Fruit fly (Drosophila melanogaster) whole organism, embryonic: ENCODE measurements around the gene TTLL4B.
A peak's percentile ranks its signal among the peaks of the same experiment; 100 is the strongest.

Source experiments
- Adf1 ChIP-seq: fragments of 200-800 bp; sonication (Bioruptor generic); IDR thresholded peaks from 2 replicates; pipeline ENCODE4 v1.3.6; 2022; ENCODE audit warnings: missing biosample characterization, missing genetic modification characterization
- Aef1 ChIP-seq: fragments of 200-800 bp; sonication (Bioruptor generic); IDR thresholded peaks from 3 replicates; pipeline ENCODE4 v1.3.6; 2022; ENCODE audit warnings: missing biosample characterization, missing genetic modification characterization
- CG12155 ChIP-seq: fragments of 200-800 bp; sonication (Bioruptor generic); optimal IDR thresholded peaks from 3 replicates; lab custom pipeline; 2016; ENCODE audit warnings: missing biosample characterization, missing genetic modification characterization
- CG12942 ChIP-seq: fragments of 200-800 bp; sonication (Bioruptor generic); optimal IDR thresholded peaks from 3 replicates; lab custom pipeline; 2016; ENCODE audit warnings: missing biosample characterization, missing genetic modification characterization
- CG14014 ChIP-seq: fragments of 200-800 bp; sonication (Bioruptor generic); IDR thresholded peaks from 2 replicates; pipeline ENCODE4 v1.3.6; 2022; ENCODE audit warnings: missing biosample characterization, missing genetic modification characterization
- CG14667 ChIP-seq: fragments of 200-800 bp; sonication (Bioruptor generic); IDR thresholded peaks from 2 replicates; pipeline ENCODE4 v1.3.6; 2022; ENCODE audit warnings: missing biosample characterization, missing genetic modification characterization
- CG15011 ChIP-seq: fragments of 200-800 bp; sonication (Bioruptor generic); optimal IDR thresholded peaks from 3 replicates; lab custom pipeline; 2018; ENCODE audit warnings: missing biosample characterization, mild to moderate bottlenecking, missing genetic modification characterization
- CG15514 ChIP-seq: fragments of 200-800 bp; sonication (Bioruptor generic); optimal IDR thresholded peaks from 3 replicates; lab custom pipeline; 2017; ENCODE audit warnings: missing biosample characterization, missing genetic modification characterization, mild to moderate bottlenecking, moderate library complexity, missing genetic modification reagents
- CG16815 ChIP-seq: fragments of 200-800 bp; sonication (Bioruptor generic); optimal IDR thresholded peaks from 3 replicates; lab custom pipeline; 2017; ENCODE audit warnings: missing biosample characterization, mild to moderate bottlenecking, missing genetic modification characterization
- CG17361 ChIP-seq: fragments of 200-800 bp; sonication (Bioruptor generic); IDR thresholded peaks from 3 replicates; pipeline ENCODE4 v1.3.6; 2022; ENCODE audit warnings: missing biosample characterization, missing genetic modification characterization
- CG17829 ChIP-seq: fragments of 200-800 bp; optimal IDR thresholded peaks from 2 replicates; lab custom pipeline; 2019; ENCODE audit warnings: missing biosample characterization, mild to moderate bottlenecking, missing genetic modification characterization, moderate library complexity
- CG30020 ChIP-seq: fragments of 200-800 bp; optimal IDR thresholded peaks from 2 replicates; lab custom pipeline; 2019; ENCODE audit warnings: missing biosample characterization, mild to moderate bottlenecking, missing genetic modification characterization, moderate library complexity
- CG31224 ChIP-seq: fragments of 200-800 bp; sonication (Bioruptor generic); IDR thresholded peaks from 2 replicates; pipeline ENCODE4 v1.3.6; 2022; ENCODE audit warnings: missing biosample characterization, missing genetic modification characterization
- CG31441 ChIP-seq: fragments of 200-800 bp; sonication (Bioruptor generic); IDR thresholded peaks from 2 replicates; pipeline ENCODE4 v1.3.6; 2022; ENCODE audit warnings: missing biosample characterization, missing genetic modification characterization
- CG3847 ChIP-seq: fragments of 200-800 bp; sonication (Bioruptor generic); IDR thresholded peaks from 2 replicates; pipeline ENCODE4 v1.3.6; 2022; ENCODE audit warnings: missing biosample characterization, missing genetic modification characterization
- CG5180 ChIP-seq: fragments of 200-800 bp; sonication (Bioruptor generic); optimal IDR thresholded peaks from 3 replicates; lab custom pipeline; 2017; ENCODE audit warnings: missing biosample characterization, missing genetic modification characterization, mild to moderate bottlenecking, moderate library complexity, missing genetic modification reagents
- CG7987 ChIP-seq: fragments of 200-800 bp; sonication (Bioruptor generic); optimal IDR thresholded peaks from 2 replicates; lab custom pipeline; 2018; ENCODE audit warnings: missing biosample characterization, mild to moderate bottlenecking, missing genetic modification characterization, moderate library complexity
- CG9727 ChIP-seq: fragments of 200-800 bp; sonication (Bioruptor generic); optimal IDR thresholded peaks from 3 replicates; lab custom pipeline; 2017; ENCODE audit warnings: missing biosample characterization, mild to moderate bottlenecking, missing genetic modification characterization
- CG9797 ChIP-seq: fragments of 200-800 bp; sonication (Bioruptor generic); optimal IDR thresholded peaks from 3 replicates; lab custom pipeline; 2018; ENCODE audit warnings: missing biosample characterization, mild to moderate bottlenecking, missing genetic modification characterization
- CG9817 ChIP-seq: fragments of 200-800 bp; sonication (Bioruptor generic); optimal IDR thresholded peaks from 2 replicates; lab custom pipeline; 2018; ENCODE audit warnings: missing biosample characterization, mild to moderate bottlenecking, missing genetic modification characterization, moderate library complexity
- Dek ChIP-seq: fragments of 200-800 bp; sonication (Bioruptor generic); optimal IDR thresholded peaks from 3 replicates; lab custom pipeline; 2019; ENCODE audit warnings: missing biosample characterization, mild to moderate bottlenecking, missing genetic modification characterization, moderate library complexity
- Drgx ChIP-seq: fragments of 200-800 bp; sonication (Bioruptor generic); IDR thresholded peaks from 2 replicates; pipeline ENCODE4 v1.3.6; 2022; ENCODE audit warnings: missing biosample characterization, missing genetic modification characterization
- GATAe ChIP-seq: fragments of 200-800 bp; sonication (Bioruptor generic); conservative IDR thresholded peaks from 2 replicates; pipeline ENCODE4 v1.3.6; 2022; ENCODE audit warnings: missing biosample characterization, missing genetic modification characterization
- H15 ChIP-seq: fragments of 200-800 bp; sonication (Bioruptor generic); IDR thresholded peaks from 3 replicates; pipeline ENCODE4 v1.3.6; 2022; ENCODE audit warnings: missing biosample characterization, missing genetic modification characterization
- HLH4C ChIP-seq: fragments of 200-800 bp; sonication (Bioruptor generic); IDR thresholded peaks from 3 replicates; pipeline ENCODE4 v1.3.6; 2022; ENCODE audit warnings: missing biosample characterization, missing genetic modification characterization; ENCODE audit not compliant: partially characterized antibody
- Med ChIP-seq: fragments of 200-800 bp; sonication (Bioruptor generic); peaks from one replicate; lab custom pipeline; 2016; ENCODE audit warnings: missing biosample characterization, missing genetic modification characterization, mild to moderate bottlenecking, inconsistent platforms, moderate library complexity
- Six4 ChIP-seq: fragments of 200-800 bp; sonication (Bioruptor generic); optimal IDR thresholded peaks from 2 replicates; lab custom pipeline; 2016; ENCODE audit warnings: missing biosample characterization, missing genetic modification characterization
- Usf ChIP-seq: fragments of 200-800 bp; sonication (Bioruptor generic); optimal IDR thresholded peaks from 2 replicates; lab custom pipeline; 2017; ENCODE audit warnings: missing genotype, missing biosample characterization, missing genetic modification characterization
- Xrp1 ChIP-seq: fragments of 200-800 bp; sonication (Bioruptor generic); IDR thresholded peaks from 2 replicates; pipeline ENCODE4 v1.3.6; 2022; ENCODE audit warnings: missing biosample characterization, missing genetic modification characterization
- ab ChIP-seq: fragments of 200-800 bp; sonication (Bioruptor generic); optimal IDR thresholded peaks from 2 replicates; lab custom pipeline; 2016; ENCODE audit warnings: missing biosample characterization, missing genetic modification characterization
- al ChIP-seq: fragments of 200-800 bp; sonication (Bioruptor generic); IDR thresholded peaks from 2 replicates; pipeline ENCODE4 v1.3.6; 2022; ENCODE audit warnings: missing biosample characterization, missing genetic modification characterization
- bcd ChIP-seq: fragments of 200-800 bp; sonication (Bioruptor generic); optimal IDR thresholded peaks from 2 replicates; lab custom pipeline; 2017; ENCODE audit warnings: missing biosample characterization, mild to moderate bottlenecking, missing genetic modification characterization
- cas ChIP-seq: fragments of 200-800 bp; sonication (Bioruptor generic); IDR thresholded peaks from 2 replicates; pipeline ENCODE4 v1.3.6; 2022; ENCODE audit warnings: missing biosample characterization, missing genetic modification characterization
- dati ChIP-seq: fragments of 200-800 bp; sonication (Bioruptor generic); IDR thresholded peaks from 2 replicates; pipeline ENCODE4 v1.3.6; 2022; ENCODE audit warnings: missing biosample characterization, missing genetic modification characterization
- dmrt99B ChIP-seq: fragments of 200-800 bp; sonication (Bioruptor generic); optimal IDR thresholded peaks from 2 replicates; lab custom pipeline; 2018; ENCODE audit warnings: missing biosample characterization, mild to moderate bottlenecking, missing genetic modification characterization, moderate library complexity
- grn ChIP-seq: fragments of 200-800 bp; sonication (Bioruptor generic); optimal IDR thresholded peaks from 3 replicates; lab custom pipeline; 2017; ENCODE audit warnings: missing biosample characterization, missing genetic modification characterization
- ind ChIP-seq: fragments of 200-800 bp; sonication (Bioruptor generic); optimal IDR thresholded peaks from 3 replicates; lab custom pipeline; 2016; ENCODE audit warnings: missing biosample characterization, missing genetic modification characterization
- mld ChIP-seq: fragments of 200-800 bp; sonication (Bioruptor generic); IDR thresholded peaks from 3 replicates; pipeline ENCODE4 v1.3.6; 2022; ENCODE audit warnings: missing biosample characterization, missing genetic modification characterization; ENCODE audit not compliant: partially characterized antibody
- nmo ChIP-seq: fragments of 200-800 bp; sonication (Bioruptor generic); optimal IDR thresholded peaks from 2 replicates; lab custom pipeline; 2018; ENCODE audit warnings: missing biosample characterization, mild to moderate bottlenecking, missing genetic modification characterization, moderate library complexity
- scrt ChIP-seq: fragments of 200-800 bp; sonication (Bioruptor generic); optimal IDR thresholded peaks from 2 replicates; lab custom pipeline; 2018; ENCODE audit warnings: missing biosample characterization, mild to moderate bottlenecking, missing genetic modification characterization, moderate library complexity
- sens ChIP-seq: fragments of 200-800 bp; sonication (Bioruptor generic); peaks from one replicate; lab custom pipeline; 2016; ENCODE audit warnings: missing biosample characterization, missing genetic modification characterization
- slbo ChIP-seq: fragments of 200-800 bp; sonication (Bioruptor generic); IDR thresholded peaks from 2 replicates; pipeline ENCODE4 v1.3.6; 2022; ENCODE audit warnings: missing biosample characterization, missing genetic modification characterization
- sna ChIP-seq: fragments of 200-800 bp; sonication (Bioruptor generic); IDR thresholded peaks from 2 replicates; pipeline ENCODE4 v1.3.6; 2022; ENCODE audit warnings: missing biosample characterization, missing genetic modification characterization; ENCODE audit not compliant: partially characterized antibody
- sug ChIP-seq: fragments of 200-800 bp; optimal IDR thresholded peaks from 2 replicates; lab custom pipeline; 2019; ENCODE audit warnings: missing biosample characterization, mild to moderate bottlenecking, missing genetic modification characterization, moderate library complexity
- ttk ChIP-seq: fragments of 200-800 bp; sonication (Bioruptor generic); IDR thresholded peaks from 2 replicates; pipeline ENCODE4 v2.1.2; 2022; ENCODE audit warnings: missing biosample characterization, missing genetic modification characterization
- unc-4 ChIP-seq: fragments of 200-800 bp; sonication (Bioruptor generic); IDR thresholded peaks from 2 replicates; pipeline ENCODE4 v1.3.6; 2022; ENCODE audit warnings: missing biosample characterization, missing genetic modification characterization; ENCODE audit not compliant: partially characterized antibody
- unpg ChIP-seq: fragments of 200-800 bp; sonication (Bioruptor generic); optimal IDR thresholded peaks from 3 replicates; lab custom pipeline; 2018; ENCODE audit warnings: missing biosample characterization, mild to moderate bottlenecking, missing genetic modification characterization, moderate library complexity
- wek ChIP-seq: fragments of 200-800 bp; sonication (Bioruptor generic); optimal IDR thresholded peaks from 3 replicates; lab custom pipeline; 2018; ENCODE audit warnings: missing biosample characterization, mild to moderate bottlenecking, missing genetic modification characterization, moderate library complexity

TTLL4B gene

dm6 chr2L:3880048-3880447 lies 17.6 kb downstream of the TTLL4B start (continued):
- TF ChIP-seq Usf (GFP tag; lab: Kevin White, UChicago) (no peak), Six4 (no peak), CG15011 (GFP tag; lab: Kevin White, UChicago) (peak; percentile 20), CG3847 (GFP tag; lab: Robert Waterston, UW) (peak; percentile 33; the same call in 1 of the 2 replicates), CG16815 (no peak), Dek (no peak), ind (GFP tag; lab: Kevin White, UChicago) (peak; percentile 48), ab (GFP tag; lab: Kevin White, UChicago) (no peak), sna (GFP tag; lab: Robert Waterston, UW) (no peak), CG9817 (peak; percentile 6), CG31441 (no peak), CG5180 (GFP tag; lab: Kevin White, UChicago) (no peak), nmo (GFP tag; lab: Kevin White, UChicago) (peak; percentile 17), GATAe (peak; percentile 89), CG14667 (GFP tag; lab: Robert Waterston, UW) (0 out of 2 replicates have a peak, but pooled peaks have one; percentile 17), Med (GFP tag; lab: Kevin White, UChicago) (peak; percentile 68), grn (GFP tag; lab: Kevin White, UChicago) (no peak), scrt (peak; percentile 4), H15 (GFP tag; lab: Robert Waterston, UW) (no peak), Adf1 (GFP tag; lab: Robert Waterston, UW) (peak; percentile 19; the same call in 1 of the 2 replicates), CG17361 (GFP tag; lab: Robert Waterston, UW) (0 out of 3 replicates have a peak, but pooled peaks have one; percentile 26), ttk (GFP tag; lab: Robert Waterston, UW) (no peak), HLH4C (GFP tag; lab: Robert Waterston, UW) (no peak), CG12155 (peak; percentile 52), CG9797 (GFP tag; lab: Kevin White, UChicago) (no peak), mld (GFP tag; lab: Robert Waterston, UW) (no peak), wek (GFP tag; lab: Kevin White, UChicago) (no peak), CG12942 (GFP tag; lab: Kevin White, UChicago) (no peak), bcd (GFP tag; lab: Kevin White, UChicago) (peak; percentile 23), CG9727 (peak; percentile 60), unc-4 (no peak), slbo (GFP tag; lab: Robert Waterston, UW) (peak; percentile 49), Xrp1 (GFP tag; lab: Robert Waterston, UW) (peak; percentile 41; the same call in 1 of the 2 replicates), CG31224 (no peak), CG15514 (GFP tag; lab: Kevin White, UChicago) (peak; percentile 28), Aef1 (GFP tag; lab: Robert Waterston, UW) (peak; percentile 43; the same call in 1 of the 3 replicates), unpg (GFP tag; lab: Kevin White, UChicago) (peak; percentile 16), Drgx (GFP tag; lab: Robert Waterston, UW) (no peak), CG7987 (GFP tag; lab: Kevin White, UChicago) (no peak), sug (tag; lab: Kevin White, UChicago) (peak; percentile 32), sens (peak; percentile 55), CG14014 (GFP tag; lab: Robert Waterston, UW) (peak; percentile 29; the same call in 1 of the 2 replicates), CG30020 (tag; lab: Kevin White, UChicago) (no peak), dmrt99B (peak; percentile 18), al (peak; percentile 59; the same call in 1 of the 2 replicates), dati (no peak), CG17829 (tag; lab: Kevin White, UChicago) (peak; percentile 7), cas (GFP tag; lab: Robert Waterston, UW) (0 out of 2 replicates have a peak, but pooled peaks have one; percentile 17)
